Fruit fly (Drosophila melanogaster) whole organism, embryonic: Measurements from ENCODE around the gene Mrgn1.

Experiments used
- Ada2b ChIP-seq: fragments of 200-800 bp; sonication (Bioruptor generic); IDR thresholded peaks from 2 replicates; pipeline ENCODE4 v1.3.6; 2022; ENCODE audit warnings: missing biosample characterization, missing genetic modification characterization
- Blimp-1 ChIP-seq: fragments of 200-800 bp; sonication (Bioruptor generic); optimal IDR thresholded peaks from 3 replicates; lab custom pipeline; 2018; ENCODE audit warnings: missing biosample characterization, missing genetic modification characterization, mild to moderate bottlenecking, moderate library complexity, missing genetic modification reagents
- CG10321 ChIP-seq: fragments of 200-800 bp; sonication (Bioruptor generic); IDR thresholded peaks from 2 replicates; pipeline ENCODE4 v1.3.6; 2022; ENCODE audit warnings: missing biosample characterization, missing genetic modification characterization
- CG11085 ChIP-seq: fragments of 200-800 bp; sonication (Bioruptor generic); IDR thresholded peaks from 2 replicates; pipeline ENCODE4 v1.3.6; 2022; ENCODE audit warnings: missing biosample characterization, missing genetic modification characterization
- CG12769 ChIP-seq: fragments of 200-800 bp; sonication (Bioruptor generic); optimal IDR thresholded peaks from 2 replicates; lab custom pipeline; 2019; ENCODE audit warnings: missing biosample characterization, mild to moderate bottlenecking, missing genetic modification characterization, moderate library complexity
- CG13287 ChIP-seq: fragments of 200-800 bp; sonication (Bioruptor generic); IDR thresholded peaks from 2 replicates; pipeline ENCODE4 v1.3.6; 2022; ENCODE audit warnings: missing biosample characterization, missing genetic modification characterization; ENCODE audit not compliant: partially characterized antibody
- CG13624 ChIP-seq: fragments of 200-800 bp; sonication (Bioruptor generic); optimal IDR thresholded peaks from 2 replicates; lab custom pipeline; 2016; ENCODE audit warnings: missing biosample characterization, missing genetic modification characterization
- CG13894 ChIP-seq: fragments of 200-800 bp; sonication (Bioruptor generic); optimal IDR thresholded peaks from 3 replicates; lab custom pipeline; 2018; ENCODE audit warnings: missing biosample characterization, mild to moderate bottlenecking, missing genetic modification characterization, moderate library complexity
- CG14441 ChIP-seq: fragments of 200-800 bp; sonication (Bioruptor generic); IDR thresholded peaks from 2 replicates; pipeline ENCODE4 v1.3.6; 2022; ENCODE audit warnings: missing biosample characterization, missing genetic modification characterization
- CG15011 ChIP-seq: fragments of 200-800 bp; sonication (Bioruptor generic); optimal IDR thresholded peaks from 3 replicates; lab custom pipeline; 2018; ENCODE audit warnings: missing biosample characterization, mild to moderate bottlenecking, missing genetic modification characterization
- CG30020 ChIP-seq: fragments of 200-800 bp; optimal IDR thresholded peaks from 2 replicates; lab custom pipeline; 2019; ENCODE audit warnings: missing biosample characterization, mild to moderate bottlenecking, missing genetic modification characterization, moderate library complexity
- CG3163 ChIP-seq: fragments of 200-800 bp; sonication (Bioruptor generic); optimal IDR thresholded peaks from 3 replicates; lab custom pipeline; 2016; ENCODE audit warnings: missing biosample characterization, missing genetic modification characterization
- CG33557 ChIP-seq: fragments of 200-800 bp; sonication (Bioruptor generic); optimal IDR thresholded peaks from 2 replicates; lab custom pipeline; 2019; ENCODE audit warnings: missing biosample characterization, mild to moderate bottlenecking, missing genetic modification characterization, moderate library complexity
- CG3995 ChIP-seq: fragments of 200-800 bp; sonication (Bioruptor generic); optimal IDR thresholded peaks from 3 replicates; lab custom pipeline; 2016; ENCODE audit warnings: missing biosample characterization, missing genetic modification characterization
- CG4360 ChIP-seq: fragments of 200-800 bp; sonication (Bioruptor generic); IDR thresholded peaks from 2 replicates; pipeline ENCODE4 v1.3.6; 2022; ENCODE audit warnings: missing biosample characterization, missing genetic modification characterization
- CG6175 ChIP-seq: fragments of 200-800 bp; sonication (Bioruptor generic); IDR thresholded peaks from 3 replicates; pipeline ENCODE4 v1.3.6; 2022; ENCODE audit warnings: missing biosample characterization, missing genetic modification characterization
- CG6683 ChIP-seq: fragments of 200-800 bp; sonication (Bioruptor generic); optimal IDR thresholded peaks from 2 replicates; lab custom pipeline; 2017; ENCODE audit warnings: missing biosample characterization, mild to moderate bottlenecking, missing genetic modification characterization, missing genetic modification reagents
- CG7786 ChIP-seq: fragments of 200-800 bp; sonication (Bioruptor generic); optimal IDR thresholded peaks from 2 replicates; lab custom pipeline; 2016; ENCODE audit warnings: missing biosample characterization, missing genetic modification characterization
- CG9215 ChIP-seq: fragments of 200-800 bp; sonication (Bioruptor generic); IDR thresholded peaks from 2 replicates; pipeline ENCODE4 v1.3.6; 2022; ENCODE audit warnings: missing biosample characterization, missing genetic modification characterization
- Eip74EF ChIP-seq, 2 experiments: fragments of 200-800 bp in 1 of 2; fragments of >200 bp in 1 of 2; sonication (Bioruptor generic) in 1 of 2; optimal IDR thresholded peaks; 2 replicates each; lab custom pipeline; 2017 to 2019; ENCODE audit warnings: missing biosample characterization in 2 of 2, missing genetic modification characterization in 2 of 2, mild to moderate bottlenecking in 1 of 2, moderate library complexity in 1 of 2
- HLH54F ChIP-seq: fragments of 200-800 bp; sonication (Bioruptor generic); optimal IDR thresholded peaks from 3 replicates; lab custom pipeline; 2016; ENCODE audit warnings: missing biosample characterization, missing genetic modification characterization
- Mes4 ChIP-seq: fragments of 200-800 bp; sonication (Bioruptor generic); optimal IDR thresholded peaks from 2 replicates; lab custom pipeline; 2016; ENCODE audit warnings: missing biosample characterization, missing genetic modification characterization
- Taf1 ChIP-seq: fragments of 200-800 bp; sonication (Bioruptor generic); IDR thresholded peaks from 2 replicates; pipeline ENCODE4 v1.3.6; 2022; ENCODE audit warnings: missing biosample characterization, missing genetic modification characterization
- bigmax ChIP-seq: fragments of 200-800 bp; sonication (Bioruptor generic); optimal IDR thresholded peaks from 2 replicates; lab custom pipeline; 2018; ENCODE audit warnings: missing biosample characterization, mild to moderate bottlenecking, missing genetic modification characterization
- chinmo ChIP-seq: fragments of 200-800 bp; sonication (Bioruptor generic); IDR thresholded peaks from 4 replicates; pipeline ENCODE4 v1.3.6; 2022; ENCODE audit warnings: missing biosample characterization, missing genetic modification characterization; ENCODE audit not compliant: partially characterized antibody
- crc ChIP-seq: fragments of 200-800 bp; sonication (Bioruptor generic); optimal IDR thresholded peaks from 2 replicates; lab custom pipeline; 2016; ENCODE audit warnings: missing biosample characterization, missing genetic modification characterization
- dm ChIP-seq: fragments of 200-800 bp; sonication (Bioruptor generic); optimal IDR thresholded peaks from 3 replicates; lab custom pipeline; 2016; ENCODE audit warnings: missing biosample characterization, missing genetic modification characterization
- ftz-f1 ChIP-seq: fragments of 200-800 bp; sonication (Bioruptor generic); optimal IDR thresholded peaks from 2 replicates; lab custom pipeline; 2016; ENCODE audit warnings: missing biosample characterization, missing genetic modification characterization
- gcm2 ChIP-seq: fragments of 200-800 bp; sonication (Bioruptor generic); optimal IDR thresholded peaks from 2 replicates; lab custom pipeline; 2016; ENCODE audit warnings: missing biosample characterization, missing genetic modification characterization
- grn ChIP-seq: fragments of 200-800 bp; sonication (Bioruptor generic); optimal IDR thresholded peaks from 3 replicates; lab custom pipeline; 2017; ENCODE audit warnings: missing biosample characterization, missing genetic modification characterization
- kah ChIP-seq: fragments of 200-800 bp; sonication (Bioruptor generic); optimal IDR thresholded peaks from 2 replicates; lab custom pipeline; 2018; ENCODE audit warnings: missing biosample characterization, mild to moderate bottlenecking, missing genetic modification characterization
- nmo ChIP-seq: fragments of 200-800 bp; sonication (Bioruptor generic); optimal IDR thresholded peaks from 2 replicates; lab custom pipeline; 2018; ENCODE audit warnings: missing biosample characterization, mild to moderate bottlenecking, missing genetic modification characterization, moderate library complexity
- pros ChIP-seq: fragments of 200-800 bp; sonication (Bioruptor generic); optimal IDR thresholded peaks from 3 replicates; lab custom pipeline; 2019; ENCODE audit warnings: missing biosample characterization, mild to moderate bottlenecking, missing genetic modification characterization, moderate library complexity
- psq ChIP-seq: fragments of 200-800 bp; sonication (Bioruptor generic); optimal IDR thresholded peaks from 2 replicates; lab custom pipeline; 2017; ENCODE audit warnings: missing biosample characterization, missing genetic modification characterization
- ranshi ChIP-seq: fragments of 200-800 bp; sonication (Bioruptor generic); IDR thresholded peaks from 2 replicates; pipeline ENCODE4 v1.3.6; 2022; ENCODE audit warnings: missing biosample characterization, missing genetic modification characterization
- sd ChIP-seq: fragments of 200-800 bp; sonication (Bioruptor generic); optimal IDR thresholded peaks from 3 replicates; lab custom pipeline; 2018; ENCODE audit warnings: missing biosample characterization, mild to moderate bottlenecking, missing genetic modification characterization, moderate library complexity
- sens ChIP-seq: fragments of 200-800 bp; sonication (Bioruptor generic); peaks from one replicate; lab custom pipeline; 2016; ENCODE audit warnings: missing biosample characterization, missing genetic modification characterization
- slbo ChIP-seq: fragments of 200-800 bp; sonication (Bioruptor generic); IDR thresholded peaks from 2 replicates; pipeline ENCODE4 v1.3.6; 2022; ENCODE audit warnings: missing biosample characterization, missing genetic modification characterization
- sqz ChIP-seq: fragments of 200-800 bp; sonication (Bioruptor generic); optimal IDR thresholded peaks from 3 replicates; lab custom pipeline; 2018; ENCODE audit warnings: missing biosample characterization, mild to moderate bottlenecking, missing genetic modification characterization
- sr ChIP-seq: fragments of 200-800 bp; sonication (Bioruptor generic); IDR thresholded peaks from 3 replicates; pipeline ENCODE4 v1.3.6; 2022; ENCODE audit warnings: missing biosample characterization, missing genetic modification characterization
- tup ChIP-seq: fragments of 200-800 bp; sonication (Bioruptor generic); optimal IDR thresholded peaks from 2 replicates; lab custom pipeline; 2016; ENCODE audit warnings: missing biosample characterization, mild to moderate bottlenecking, missing genetic modification characterization, moderate library complexity
- unc-4 ChIP-seq: fragments of 200-800 bp; sonication (Bioruptor generic); IDR thresholded peaks from 2 replicates; pipeline ENCODE4 v1.3.6; 2022; ENCODE audit warnings: missing biosample characterization, missing genetic modification characterization; ENCODE audit not compliant: partially characterized antibody
- vfl ChIP-seq: fragments of 200-800 bp; sonication (Bioruptor generic); optimal IDR thresholded peaks from 2 replicates; lab custom pipeline; 2016; ENCODE audit warnings: missing biosample characterization, missing genetic modification characterization

The Mrgn1 gene

DNA sequence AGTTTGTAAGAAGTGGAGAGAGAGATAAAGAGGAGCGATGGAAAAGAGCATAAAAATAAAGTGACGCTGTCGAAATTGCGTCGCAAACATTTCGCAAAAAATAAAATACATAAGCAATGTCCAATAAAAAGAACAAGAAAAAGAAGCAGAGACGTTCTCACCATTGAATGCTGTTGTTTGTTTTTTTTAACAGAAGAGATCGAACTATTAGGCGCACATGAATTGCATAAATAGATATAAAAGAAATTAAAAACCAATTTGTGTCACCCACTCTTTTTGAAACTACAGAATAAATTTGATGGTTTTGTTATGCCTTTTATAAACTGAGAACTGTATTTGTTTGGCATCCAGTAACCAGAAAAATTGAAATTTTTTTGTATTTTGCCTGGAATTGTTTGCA, 32.0 kb upstream of the Mrgn1 start:
- TF ChIP-seq CG13624 (GFP tag; lab: Kevin White, UChicago) = peak; percentile 1
- peak; percentile 5 for TF ChIP-seq sens (GFP tag; lab: Kevin White, UChicago)
- TF ChIP-seq Mes4 = no peak
- no peak for TF ChIP-seq CG7786 (GFP tag; lab: Kevin White, UChicago)

DNA sequence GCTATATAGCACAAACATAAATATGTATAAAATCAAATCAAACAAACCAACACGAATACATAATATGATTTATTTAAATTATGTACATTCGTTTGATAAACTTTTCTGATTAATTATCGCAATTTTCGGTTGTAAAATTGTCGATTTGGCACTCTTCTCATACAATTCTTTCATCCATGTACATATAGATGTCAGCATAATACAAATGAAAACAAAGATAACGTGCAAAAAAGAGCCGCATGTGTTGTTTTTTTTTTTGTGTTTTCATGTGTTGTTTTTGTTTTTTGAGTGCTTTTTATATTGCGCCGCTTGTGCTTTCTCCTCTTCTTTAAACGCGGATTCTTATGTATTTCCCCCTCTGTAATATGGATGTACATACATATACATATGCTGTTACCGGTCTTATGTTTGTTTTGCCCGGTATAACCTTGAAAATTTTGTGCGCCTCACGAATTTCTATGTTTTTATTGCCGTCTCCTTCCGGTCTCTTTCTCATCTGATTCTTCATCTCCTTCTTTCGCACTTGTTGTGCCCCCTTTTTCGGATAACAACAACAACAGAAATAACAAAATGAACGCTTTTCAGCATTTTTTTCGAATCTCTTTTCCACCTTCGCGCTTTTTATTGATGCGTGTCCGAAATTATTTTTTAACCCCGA, 31.5 kb upstream of the Mrgn1 start:
- TF ChIP-seq pros (peak; percentile 47), CG6175 (GFP tag; lab: Robert Waterston, UW) (no peak), nmo (GFP tag; lab: Kevin White, UChicago) (no peak), CG15011 (GFP tag; lab: Kevin White, UChicago) (no peak), Blimp-1 (GFP tag; lab: Kevin White, UChicago) (no peak), crc (no peak), CG14441 (GFP tag; lab: Robert Waterston, UW) (no peak), CG13287 (GFP tag; lab: Robert Waterston, UW) (0 out of 2 replicates have a peak, but pooled peaks have one; percentile 12), CG12769 (tag; lab: Kevin White, UChicago) (peak; percentile 3), ftz-f1 (GFP tag; lab: Kevin White, UChicago) (no peak), CG4360 (GFP tag; lab: Robert Waterston, UW) (peak; percentile 78), CG11085 (GFP tag; lab: Robert Waterston, UW) (no peak), slbo (no peak), dm (GFP tag; lab: Kevin White, UChicago) (no peak), CG13894 (tag; lab: Kevin White, UChicago) (peak; percentile 16), gcm2 (no peak), CG6683 (GFP tag; lab: Kevin White, UChicago) (no peak), CG30020 (tag; lab: Kevin White, UChicago) (no peak), Eip74EF (GFP tag; optimal IDR thresholded peaks at IDR 0.05; lab: Kevin White, UChicago) (peak in 1 of 2 experiments; percentile 11), sr (GFP tag; lab: Robert Waterston, UW) (no peak), kah (GFP tag; lab: Kevin White, UChicago) (no peak), HLH54F (no peak), grn (GFP tag; lab: Kevin White, UChicago) (no peak), unc-4 (no peak), Ada2b (GFP tag; lab: Robert Waterston, UW) (no peak), tup (GFP tag; lab: Kevin White, UChicago) (no peak), CG3163 (GFP tag; lab: Kevin White, UChicago) (no peak), sqz (GFP tag; lab: Kevin White, UChicago) (peak; percentile 45), chinmo (0 out of 4 replicates have a peak, but pooled peaks have one; percentile 71), CG9215 (GFP tag; lab: Robert Waterston, UW) (no peak), CG10321 (no peak), psq (GFP tag; lab: Kevin White, UChicago) (peak; percentile 72), ranshi (no peak), vfl (GFP tag; lab: Kevin White, UChicago) (no peak), sd (tag; lab: Kevin White, UChicago) (peak; percentile 43), CG3995 (GFP tag; lab: Kevin White, UChicago) (no peak), CG13624 (GFP tag; lab: Kevin White, UChicago) (peak; percentile 9), Taf1 (GFP tag; lab: Robert Waterston, UW) (no peak), bigmax (peak; percentile 65), CG33557 (GFP tag; lab: Kevin White, UChicago) (no peak)
